Worm (Caenorhabditis elegans) whole organism, L4 larva: ENCODE results near the gene M02B7.2.
A peak's percentile ranks its signal among the peaks of the same experiment; 100 is the strongest.

Experiments
- D1046.2 ChIP-seq: fragments of 200-800 bp; sonication (Bioruptor generic); IDR thresholded peaks from 2 replicates; pipeline ENCODE4 v1.3.6; 2022; ENCODE audit warnings: missing genetic modification characterization, missing compliant biosample characterization
- F26F4.8 ChIP-seq: fragments of 200-800 bp; sonication (Bioruptor generic); conservative IDR thresholded peaks from 2 replicates; pipeline ENCODE4 v1.3.6; 2022; ENCODE audit warnings: missing genetic modification characterization, missing compliant biosample characterization
- F37D6.2 ChIP-seq: sonication (generic microtip); optimal IDR thresholded peaks from 2 replicates; lab custom pipeline; 2016; ENCODE audit warnings: mild to moderate bottlenecking, missing genetic modification characterization, missing compliant biosample characterization
- F44E2.7 ChIP-seq: fragments of 200-800 bp; sonication (Bioruptor generic); IDR thresholded peaks from 2 replicates; pipeline ENCODE4 v2.1.2; 2022; ENCODE audit warnings: missing genetic modification characterization, missing compliant biosample characterization
- F49E8.2 ChIP-seq: sonication (generic microtip); optimal IDR thresholded peaks from 2 replicates; lab custom pipeline; 2016; ENCODE audit warnings: missing compliant biosample characterization, mild to moderate bottlenecking, missing genetic modification characterization, borderline replicate concordance
- T20F7.1 ChIP-seq: fragments of 200-800 bp; sonication (Bioruptor generic); optimal IDR thresholded peaks from 2 replicates; lab custom pipeline; 2018; ENCODE audit warnings: mild to moderate bottlenecking, missing genetic modification characterization, missing compliant biosample characterization
- Y48G9A.11 ChIP-seq: fragments of 200-800 bp; sonication (Bioruptor generic); IDR thresholded peaks from 2 replicates; pipeline ENCODE4 v1.3.6; 2022; ENCODE audit warnings: missing genetic modification reagents, missing genetic modification characterization, missing compliant biosample characterization
- Y5F2A.4 ChIP-seq: fragments of 200-800 bp; sonication (Bioruptor generic); optimal IDR thresholded peaks from 2 replicates; lab custom pipeline; 2018; ENCODE audit warnings: mild to moderate bottlenecking, missing genetic modification characterization, missing compliant biosample characterization
- ZK337.2 ChIP-seq: fragments of 200-800 bp; sonication (Bioruptor generic); IDR thresholded peaks from 2 replicates; pipeline ENCODE4 v1.3.6; 2022; ENCODE audit warnings: missing genetic modification reagents, missing genetic modification characterization, missing compliant biosample characterization
- aha-1 ChIP-seq: fragments of 150-350 bp; peaks from one replicate; lab custom pipeline; 2014; ENCODE audit warnings: missing biosample characterization, missing genetic modification characterization
- attf-4 ChIP-seq: sonication (generic microtip); optimal IDR thresholded peaks from 3 replicates; lab custom pipeline; 2017; ENCODE audit warnings: missing biosample characterization, missing genetic modification characterization
- daf-12 ChIP-seq: fragments of 150-350 bp; optimal IDR thresholded peaks from 2 replicates; lab custom pipeline; 2014; ENCODE audit warnings: missing biosample characterization, missing genetic modification reagents, missing genetic modification characterization
- dmd-6 ChIP-seq: fragments of 200-800 bp; sonication (Bioruptor generic); IDR thresholded peaks from 2 replicates; pipeline ENCODE4 v1.3.6; 2022; ENCODE audit warnings: missing genetic modification reagents, missing genetic modification characterization, missing compliant biosample characterization
- dpl-1 ChIP-seq: fragments of 150-350 bp; optimal IDR thresholded peaks from 2 replicates; lab custom pipeline; 2014; ENCODE audit warnings: missing biosample characterization, missing genetic modification reagents, missing genetic modification characterization
- dve-1 ChIP-seq: sonication (generic microtip); optimal IDR thresholded peaks from 2 replicates; lab custom pipeline; 2017; ENCODE audit warnings: antibody characterized with exemption, mild to moderate bottlenecking, missing genetic modification characterization, missing compliant biosample characterization; ENCODE audit not compliant: insufficient read depth
- hlh-11 ChIP-seq: fragments of 200-800 bp; sonication (Bioruptor generic); optimal IDR thresholded peaks from 2 replicates; lab custom pipeline; 2018; ENCODE audit warnings: mild to moderate bottlenecking, missing genetic modification characterization, missing compliant biosample characterization
- lin-1 ChIP-seq: fragments of 200-800 bp; sonication (Bioruptor generic); IDR thresholded peaks from 2 replicates; pipeline ENCODE4 v1.3.6; 2022; ENCODE audit warnings: missing genetic modification reagents, missing genetic modification characterization, missing compliant biosample characterization
- lin-15B ChIP-seq: fragments of 150-350 bp; sonication (generic microtip); optimal IDR thresholded peaks from 3 replicates; lab custom pipeline; 2014; ENCODE audit warnings: missing biosample characterization, missing genetic modification characterization
- madf-9 ChIP-seq: fragments of 200-800 bp; sonication (Bioruptor generic); conservative IDR thresholded peaks from 2 replicates; pipeline ENCODE4 v1.3.6; 2022; ENCODE audit warnings: missing genetic modification reagents, missing genetic modification characterization, missing compliant biosample characterization
- mdt-29 ChIP-seq: fragments of 200-800 bp; sonication (Bioruptor generic); IDR thresholded peaks from 2 replicates; pipeline ENCODE4 v1.3.6; 2022; ENCODE audit warnings: missing genetic modification reagents, missing genetic modification characterization, missing compliant biosample characterization
- mep-1 ChIP-seq: fragments of 150-350 bp; sonication (generic microtip); optimal IDR thresholded peaks from 3 replicates; lab custom pipeline; 2014; ENCODE audit warnings: missing biosample characterization, missing genetic modification characterization
- mes-2 ChIP-seq: sonication (generic microtip); optimal IDR thresholded peaks from 2 replicates; lab custom pipeline; 2016; ENCODE audit warnings: missing genotype, mild to moderate bottlenecking, missing genetic modification characterization, missing compliant biosample characterization; ENCODE audit not compliant: poor library complexity, severe bottlenecking
- mxl-2 ChIP-seq: fragments of 200-800 bp; sonication (Bioruptor generic); conservative IDR thresholded peaks from 2 replicates; pipeline ENCODE4 v1.3.6; 2022; ENCODE audit warnings: missing genetic modification reagents, missing genetic modification characterization, missing compliant biosample characterization
- nhr-102 ChIP-seq: sonication (generic microtip); optimal IDR thresholded peaks from 2 replicates; lab custom pipeline; 2016; ENCODE audit warnings: mild to moderate bottlenecking, missing genetic modification characterization, moderate library complexity, missing compliant biosample characterization
- nhr-111 ChIP-seq: fragments of 200-800 bp; sonication (Bioruptor generic); optimal IDR thresholded peaks from 2 replicates; lab custom pipeline; 2018; ENCODE audit warnings: mild to moderate bottlenecking, missing genetic modification characterization, missing compliant biosample characterization
- nhr-28 ChIP-seq: fragments of 150-350 bp; optimal IDR thresholded peaks from 2 replicates; lab custom pipeline; 2014; ENCODE audit warnings: missing biosample characterization, missing genetic modification characterization
- nhr-6 ChIP-seq: fragments of 150-350 bp; optimal IDR thresholded peaks from 2 replicates; lab custom pipeline; 2014; ENCODE audit warnings: missing biosample characterization, missing genetic modification characterization
- pha-4 ChIP-seq, 2 experiments: fragments of 150-350 bp in 1 of 2; fragments of 200-800 bp in 1 of 2; sonication (Bioruptor generic) in 1 of 2; IDR thresholded peaks in 1 of 2; optimal IDR thresholded peaks in 1 of 2; 2 replicates each; pipeline versions ENCODE4 v1.3.6 to Lab custom; 2014 to 2022; ENCODE audit warnings: missing genetic modification characterization in 2 of 2, missing genetic modification reagents in 2 of 2, missing biosample characterization in 1 of 2, missing compliant biosample characterization in 1 of 2
- rbr-2 ChIP-seq: sonication (generic microtip); optimal IDR thresholded peaks from 2 replicates; lab custom pipeline; 2016; ENCODE audit warnings: missing genotype, missing genetic modification characterization, missing compliant biosample characterization
- skn-1 ChIP-seq: fragments of 150-350 bp; optimal IDR thresholded peaks from 2 replicates; lab custom pipeline; 2014; ENCODE audit warnings: missing biosample characterization, missing genetic modification characterization
- snpc-1.2 ChIP-seq: fragments of 200-800 bp; sonication (Bioruptor generic); IDR thresholded peaks from 2 replicates; pipeline ENCODE4 v1.3.6; 2022; ENCODE audit warnings: missing genetic modification reagents, missing genetic modification characterization, missing compliant biosample characterization
- unc-62 ChIP-seq, 3 experiments: fragments of 150-350 bp in 1 of 3; sonication (generic microtip); optimal IDR thresholded peaks in 2 of 3; peaks in 1 of 3; 1 replicate in 1 of 3; 2 replicates in 2 of 3; lab custom pipeline; 2014 to 2017; ENCODE audit warnings: missing biosample characterization in 3 of 3, missing genetic modification characterization in 3 of 3, missing genetic modification reagents in 3 of 3, missing genotype in 1 of 3
- vab-7 ChIP-seq: fragments of 200-800 bp; sonication (Bioruptor generic); IDR thresholded peaks from 2 replicates; pipeline ENCODE4 v1.3.6; 2022; ENCODE audit warnings: missing genetic modification reagents, missing genetic modification characterization, missing compliant biosample characterization
- zfp-2 ChIP-seq: sonication (generic microtip); optimal IDR thresholded peaks from 2 replicates; lab custom pipeline; 2016; ENCODE audit warnings: mild to moderate bottlenecking, missing genetic modification characterization, missing compliant biosample characterization
- zfp-3 ChIP-seq: fragments of 200-800 bp; sonication (Bioruptor generic); conservative IDR thresholded peaks from 2 replicates; pipeline ENCODE4 v1.3.6; 2022; ENCODE audit warnings: missing genetic modification reagents, missing genetic modification characterization, missing compliant biosample characterization
- ztf-7 ChIP-seq: fragments of 150-350 bp; optimal IDR thresholded peaks from 2 replicates; lab custom pipeline; 2014; ENCODE audit warnings: missing biosample characterization, missing genetic modification characterization

M02B7.2 gene

DNA sequence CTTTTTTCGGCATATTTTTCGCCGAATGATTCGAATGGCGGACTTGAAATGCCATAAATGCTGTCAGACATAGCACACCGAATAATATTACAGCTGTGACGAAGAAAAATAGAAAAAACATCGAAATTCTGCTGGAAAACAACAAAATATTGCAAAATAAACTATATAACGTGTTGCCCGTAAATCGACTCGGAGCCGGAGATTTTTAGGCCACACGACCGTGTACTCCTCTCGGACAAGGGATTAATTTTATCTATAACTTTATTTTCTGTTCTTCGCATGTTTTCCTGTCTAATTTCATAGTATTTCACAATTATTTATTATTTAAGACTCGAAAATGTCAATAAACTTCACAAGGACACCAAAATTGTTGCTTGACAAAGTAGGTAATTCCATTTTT lies at the start of gene M02B7.2, which contains the start of gene algn-14 (continued):
- TF ChIP-seq lin-15B: no peak
- TF ChIP-seq, all 104 proteins: peak for 22

DNA sequence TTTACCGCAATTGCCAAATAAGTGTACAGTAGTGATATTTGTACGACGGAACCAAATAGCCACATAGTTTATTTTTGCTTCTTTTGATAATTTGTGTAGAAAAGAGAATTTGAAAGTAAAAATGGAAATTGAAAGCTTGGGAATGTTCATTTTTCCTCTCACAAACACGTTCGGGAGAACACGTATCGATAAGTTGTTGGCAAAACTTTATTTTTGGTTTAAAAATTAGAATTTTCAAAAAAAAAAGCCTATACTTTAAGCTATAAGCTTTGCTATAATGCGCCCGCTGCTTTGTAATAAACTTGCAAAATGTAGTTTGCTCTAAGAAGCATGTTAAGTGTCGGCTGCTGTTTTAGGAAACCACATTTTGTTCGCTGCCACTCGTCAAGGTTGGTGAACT lies 48.0 kb upstream of the M02B7.2 start, which contains the start of gene Y37E11AR.7:
Gene Y37E11AR.7, minus strand, starts transcription at position 101 of the 400 bp plus-strand sequence.
- TF ChIP-seq F37D6.2 (tag; lab: Kevin White, UChicago): no peak
- no peak for TF ChIP-seq D1046.2
- TF ChIP-seq nhr-6: no peak
- TF ChIP-seq dmd-6 (GFP tag; lab: Robert Waterston, UW): no peak
- no peak for TF ChIP-seq dpl-1
- TF ChIP-seq, all 104 proteins: peak for 0

ce11 chrIV:3755921-3756320 lies 47.5 kb upstream of the M02B7.2 start, which contains the start of gene best-20:
Gene best-20 (plus strand): TSS chrIV:3756221.
- no peak for TF ChIP-seq zfp-2 (tag; lab: Kevin White, UChicago)
- no peak for TF ChIP-seq daf-12 (tag; lab: Kevin White, UChicago)
- no peak for TF ChIP-seq Y5F2A.4 (GFP tag; lab: Kevin White, UChicago)
- TF ChIP-seq nhr-111: no peak
- TF ChIP-seq vab-7 (GFP tag; lab: Robert Waterston, UW): no peak
- no peak for TF ChIP-seq attf-4 (tag; lab: Kevin White, UChicago)
- TF ChIP-seq snpc-1.2 (GFP tag; lab: Robert Waterston, UW): no peak
- no peak for TF ChIP-seq mep-1 (tag; lab: Kevin White, UChicago)
- TF ChIP-seq dve-1 (tag; lab: Kevin White, UChicago): no peak
- no peak for TF ChIP-seq hlh-11 (tag; lab: Kevin White, UChicago)
- no peak for TF ChIP-seq unc-62 (GFP tag; optimal IDR thresholded peaks at IDR 0.05 in 1 of 2; lab: Kevin White, UChicago)
- TF ChIP-seq unc-62 (tag; optimal IDR thresholded peaks at IDR 0.05; lab: Kevin White, UChicago): no peak
- TF ChIP-seq nhr-102: no peak
- no peak for TF ChIP-seq nhr-28
- no peak for TF ChIP-seq madf-9 (GFP tag; lab: Robert Waterston, UW)
- no peak for TF ChIP-seq ztf-7
- TF ChIP-seq mxl-2 (GFP tag; lab: Robert Waterston, UW): no peak
- TF ChIP-seq F44E2.7 (GFP tag; lab: Robert Waterston, UW): no peak
- TF ChIP-seq T20F7.1 (GFP tag; lab: Kevin White, UChicago): no peak

DNA sequence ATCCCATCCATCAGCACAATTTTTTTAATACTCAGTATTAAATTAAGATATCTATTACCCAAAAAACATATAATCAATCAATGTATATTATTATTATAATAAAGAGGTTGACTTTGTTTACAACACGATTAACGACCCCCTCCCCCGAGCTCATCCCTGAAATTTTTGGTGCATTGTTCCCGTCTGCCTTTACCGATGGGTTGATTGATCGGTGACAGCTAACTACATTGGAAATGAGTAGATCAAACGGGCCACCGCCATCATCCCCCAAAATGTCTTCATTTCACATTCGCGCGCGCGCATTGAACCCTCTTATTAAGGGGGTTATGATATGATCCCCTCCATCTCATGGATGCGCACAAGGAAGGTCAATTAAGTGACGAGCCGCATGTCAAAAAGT lies 43.6 kb upstream of the M02B7.2 start:
- no peak for TF ChIP-seq ZK337.2 (GFP tag; lab: Robert Waterston, UW)
- TF ChIP-seq aha-1: peak; percentile 1

- TF ChIP-seq attf-4 (tag; lab: Kevin White, UChicago) (no peak), mdt-29 (GFP tag; lab: Robert Waterston, UW) (no peak), rbr-2 (no peak), zfp-3 (no peak), Y48G9A.11 (no peak), mxl-2 (GFP tag; lab: Robert Waterston, UW) (no peak), F44E2.7 (GFP tag; lab: Robert Waterston, UW) (no peak), F26F4.8 (GFP tag; lab: Robert Waterston, UW) (no peak), lin-1 (GFP tag; lab: Robert Waterston, UW) (no peak), mes-2 (no peak), F49E8.2 (tag; lab: Kevin White, UChicago) (no peak), pha-4 (GFP tag; IDR thresholded peaks at IDR 0.05; lab: Robert Waterston, UW) (no peak), pha-4 (tag; optimal IDR thresholded peaks at IDR 0.05; lab: Kevin White, UChicago) (no peak), hlh-11 (tag; lab: Kevin White, UChicago) (no peak), skn-1 (tag; lab: Kevin White, UChicago) (no peak), dmd-6 (GFP tag; lab: Robert Waterston, UW) (no peak)
Observed at ce11 chrIV:3764012-3764549, 39.3 kb upstream of the M02B7.2 start.
